Fruit fly (Drosophila melanogaster) S2 (cell line): ENCODE measurements around the gene CG42538.

ENCODE experiments used
- CG8478 ChIP-seq: fragments of >200 bp; optimal IDR thresholded peaks from 2 replicates; lab custom pipeline; 2018
- CTCF ChIP-seq, 2 experiments: fragments of >200 bp; optimal IDR thresholded peaks; 2 replicates each; lab custom pipeline; 2018

Gene CG42538

dm6 chr3L:16027163-16027633, 7.1 kb upstream of the CG42538 start:
- no peak for TF ChIP-seq CTCF (optimal IDR thresholded peaks at IDR 0.05; lab: Kevin White, UChicago)
- no peak for TF ChIP-seq CG8478 (lab: Kevin White, UChicago)

- TF ChIP-seq CG8478 (lab: Kevin White, UChicago) = no peak
- no peak for TF ChIP-seq CTCF (optimal IDR thresholded peaks at IDR 0.05; lab: Kevin White, UChicago)
Measured at dm6 chr3L:16028924-16029323, 5.4 kb upstream of the CG42538 start.

- TF ChIP-seq CTCF (optimal IDR thresholded peaks at IDR 0.05; lab: Kevin White, UChicago) (no peak), CG8478 (lab: Kevin White, UChicago) (no peak)
Measured at dm6 chr3L:16033090-16033828, 1.1 kb upstream of the CG42538 start, which contains the start of the genes CG42717 and CG42716. CG42717 (minus strand) TSS chr3L:16033190. CG42716 (plus strand) TSS chr3L:16033778.

dm6 chr3L:16035185-16035584, 861 bp downstream of the CG42538 start, which contains the start of gene CG5895:
CG5895 (plus strand) TSS chr3L:16035485.
- no peak for TF ChIP-seq CTCF (optimal IDR thresholded peaks at IDR 0.05; lab: Kevin White, UChicago)
- no peak for TF ChIP-seq CG8478 (lab: Kevin White, UChicago)

- peak; percentile 55 to 73 for TF ChIP-seq CTCF (optimal IDR thresholded peaks at IDR 0.05; lab: Kevin White, UChicago)
- no peak for TF ChIP-seq CG8478 (lab: Kevin White, UChicago)
Measured at dm6 chr3L:16037048-16037477, 2.7 kb downstream of the CG42538 start.

- TF ChIP-seq CTCF (optimal IDR thresholded peaks at IDR 0.05; lab: Kevin White, UChicago) (no peak), CG8478 (lab: Kevin White, UChicago) (no peak)
Measured at dm6 chr3L:16037690-16038332, 3.5 kb downstream of the CG42538 start.

- TF ChIP-seq CG8478 (lab: Kevin White, UChicago) = no peak
- no peak for TF ChIP-seq CTCF (optimal IDR thresholded peaks at IDR 0.05; lab: Kevin White, UChicago)
Measured at dm6 chr3L:16039063-16039462, 4.7 kb downstream of the CG42538 start.

dm6 chr3L:16040389-16040788, 6.1 kb downstream of the CG42538 start:
- no peak for TF ChIP-seq CTCF (optimal IDR thresholded peaks at IDR 0.05; lab: Kevin White, UChicago)
- no peak for TF ChIP-seq CG8478 (lab: Kevin White, UChicago)

- no peak for TF ChIP-seq CG8478 (lab: Kevin White, UChicago)
- TF ChIP-seq CTCF (optimal IDR thresholded peaks at IDR 0.05; lab: Kevin White, UChicago) = no peak
Measured at dm6 chr3L:16041260-16042079, 7.1 kb downstream of the CG42538 start.

dm6 chr3L:16042080-16042344, 7.7 kb downstream of the CG42538 start:
- TF ChIP-seq CG8478 (lab: Kevin White, UChicago) (no peak), CTCF (optimal IDR thresholded peaks at IDR 0.05; lab: Kevin White, UChicago) (no peak)

- TF ChIP-seq CTCF (optimal IDR thresholded peaks at IDR 0.05; lab: Kevin White, UChicago) (no peak), CG8478 (lab: Kevin White, UChicago) (no peak)
Measured at dm6 chr3L:16042640-16043039, 8.3 kb downstream of the CG42538 start.

dm6 chr3L:16043045-16043781, 8.9 kb downstream of the CG42538 start:
- TF ChIP-seq CTCF (optimal IDR thresholded peaks at IDR 0.05; lab: Kevin White, UChicago) (no peak), CG8478 (lab: Kevin White, UChicago) (no peak)

- no peak for TF ChIP-seq CTCF (optimal IDR thresholded peaks at IDR 0.05; lab: Kevin White, UChicago)
- no peak for TF ChIP-seq CG8478 (lab: Kevin White, UChicago)
Measured at dm6 chr3L:16043782-16044352, 9.5 kb downstream of the CG42538 start.
